Fruit fly (Drosophila melanogaster) whole organism, wandering third instar larva: ENCODE results near the gene Traf-like.

Source experiments
- Jra ChIP-seq: sonication (Bioruptor generic); optimal IDR thresholded peaks from 2 replicates; lab custom pipeline; 2016; ENCODE audit warnings: missing biosample characterization, missing genetic modification characterization
- Mio ChIP-seq: sonication (Bioruptor generic); optimal IDR thresholded peaks from 2 replicates; lab custom pipeline; 2016; ENCODE audit warnings: missing biosample characterization, missing genetic modification characterization
- Myc ChIP-seq: fragments of >200 bp; optimal IDR thresholded peaks from 2 replicates; lab custom pipeline; 2017
- OdsH ChIP-seq: fragments of 200-800 bp; sonication (Bioruptor generic); optimal IDR thresholded peaks from 2 replicates; lab custom pipeline; 2016; ENCODE audit warnings: missing biosample characterization, mild to moderate bottlenecking, missing genetic modification characterization
- ey ChIP-seq: fragments of 200-800 bp; sonication (Bioruptor generic); optimal IDR thresholded peaks from 2 replicates; lab custom pipeline; 2016; ENCODE audit warnings: missing biosample characterization, missing genetic modification characterization
- foxo ChIP-seq, 2 experiments: fragments of 200-800 bp; sonication (Bioruptor generic); optimal IDR thresholded peaks; 2 replicates in 1 of 2; 3 replicates in 1 of 2; lab custom pipeline; 2016 to 2017; ENCODE audit warnings: missing biosample characterization in 2 of 2, missing genetic modification characterization in 2 of 2
- h ChIP-seq: fragments of 200-800 bp; sonication (Bioruptor generic); optimal IDR thresholded peaks from 3 replicates; lab custom pipeline; 2016; ENCODE audit warnings: missing biosample characterization, mild to moderate bottlenecking, missing genetic modification characterization
- lola ChIP-seq: fragments of >200 bp; optimal IDR thresholded peaks from 2 replicates; lab custom pipeline; 2017; ENCODE audit warnings: missing biosample characterization, missing genetic modification characterization
- psq ChIP-seq: fragments of 200-800 bp; sonication (Bioruptor generic); optimal IDR thresholded peaks from 3 replicates; lab custom pipeline; 2017; ENCODE audit warnings: missing biosample characterization, mild to moderate bottlenecking, missing genetic modification characterization, moderate library complexity
- usp ChIP-seq: fragments of >200 bp; optimal IDR thresholded peaks from 2 replicates; lab custom pipeline; 2017; ENCODE audit warnings: missing biosample characterization, missing genetic modification characterization

DNA sequence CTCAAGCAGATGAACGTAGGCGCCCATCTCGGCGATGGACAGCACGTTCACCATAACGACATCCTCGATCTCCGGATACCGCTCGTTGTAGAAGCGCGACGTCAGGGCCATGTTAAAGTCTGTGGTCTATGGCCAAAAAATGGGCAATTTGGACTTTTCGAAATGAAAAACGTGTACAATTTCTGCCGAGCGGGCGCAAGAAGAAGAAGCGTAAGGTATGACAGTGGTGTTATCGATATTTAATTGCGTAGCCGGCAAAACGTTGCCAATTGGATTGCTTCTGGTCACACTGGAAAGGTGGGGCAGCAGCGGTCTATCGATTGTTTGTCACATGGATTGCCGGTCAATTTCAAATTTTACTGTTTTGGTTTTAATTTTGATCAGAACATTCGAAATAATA, 31.9 kb downstream of the Traf-like start, which contains the start of gene eIF2alpha:
- TF ChIP-seq foxo (GFP tag; optimal IDR thresholded peaks at IDR 0.05; lab: Kevin White, UChicago): no peak
- TF ChIP-seq ey (GFP tag; lab: Kevin White, UChicago): no peak
- no peak for TF ChIP-seq Myc (lab: Kevin White, UChicago)
- no peak for TF ChIP-seq usp
- no peak for TF ChIP-seq h (GFP tag; lab: Kevin White, UChicago)
- no peak for TF ChIP-seq OdsH (GFP tag; lab: Kevin White, UChicago)
- no peak for TF ChIP-seq Jra (GFP tag; lab: Kevin White, UChicago)
- TF ChIP-seq lola (GFP tag; lab: Kevin White, UChicago): no peak
- TF ChIP-seq psq (GFP tag; lab: Kevin White, UChicago): no peak
- TF ChIP-seq Mio (GFP tag; lab: Kevin White, UChicago): no peak
